Worm (Caenorhabditis elegans): ENCODE data around the gene srh-199.

Gene srh-199

ce11 chrV:1734569-1734968, 16.8 kb downstream of the srh-199 start, which contains the start of gene str-160:
TSS of gene str-160 (plus strand) at chrV:1734869.
- TF ChIP-seq nhr-12 (tag; optimal IDR thresholded peaks at IDR 0.05) (no peak), sem-2 (GFP tag; optimal IDR thresholded peaks at IDR 0.05) (no peak), unc-120 (tag; optimal IDR thresholded peaks at IDR 0.05; ENCODE audit: poor library complexity, severe bottlenecking) (no peak)

- no peak for TF ChIP-seq mab-5 (tag; optimal IDR thresholded peaks at IDR 0.05)
- no peak for TF ChIP-seq nhr-76 (tag; optimal IDR thresholded peaks at IDR 0.05)
- no peak for TF ChIP-seq lin-13 (tag; optimal IDR thresholded peaks at IDR 0.05)
- TF ChIP-seq zip-8 (tag; optimal IDR thresholded peaks at IDR 0.05) = no peak
- no peak for TF ChIP-seq nhr-237 (tag; optimal IDR thresholded peaks at IDR 0.05)
- no peak for TF ChIP-seq sptf-1 (tag; optimal IDR thresholded peaks at IDR 0.05)
- TF ChIP-seq unc-120 (tag; optimal IDR thresholded peaks at IDR 0.05; ENCODE audit: poor library complexity, severe bottlenecking) = no peak
- no peak for TF ChIP-seq cnd-1 (tag; optimal IDR thresholded peaks at IDR 0.05)
- TF ChIP-seq bed-3 (GFP tag; optimal IDR thresholded peaks at IDR 0.05) = no peak
- TF ChIP-seq elt-3 (tag; optimal IDR thresholded peaks at IDR 0.05) = no peak
- TF ChIP-seq mls-2 (tag; optimal IDR thresholded peaks at IDR 0.05) = no peak
- TF ChIP-seq ceh-39 (tag; optimal IDR thresholded peaks at IDR 0.05) = no peak
- no peak for TF ChIP-seq nhr-12 (tag; optimal IDR thresholded peaks at IDR 0.05)
These were observed 19.4 kb downstream of the srh-199 start, which contains the start of gene gst-21 for ce11 chrV:1731918-1732317. TSS of gene gst-21 (minus strand) at chrV:1732018.

ce11 chrV:1725353-1725752, 26.0 kb downstream of the srh-199 start, which contains the start of gene sri-27:
TSS of gene sri-27 (plus strand) at chrV:1725653.
- TF ChIP-seq nhr-2 (tag; optimal IDR thresholded peaks at IDR 0.05) = no peak
- no peak for TF ChIP-seq ztf-11 (tag; optimal IDR thresholded peaks at IDR 0.05)
- TF ChIP-seq lin-13 (tag; optimal IDR thresholded peaks at IDR 0.05) = no peak
- no peak for TF ChIP-seq ham-2 (GFP tag; optimal IDR thresholded peaks at IDR 0.05)
- no peak for TF ChIP-seq nhr-237 (tag; optimal IDR thresholded peaks at IDR 0.05)
- TF ChIP-seq elt-1 (tag; optimal IDR thresholded peaks at IDR 0.05; ENCODE audit: borderline replicate concordance, insufficient read depth) = no peak
- TF ChIP-seq bed-3 (GFP tag; optimal IDR thresholded peaks at IDR 0.05) = no peak
- no peak for TF ChIP-seq unc-62 (GFP tag; optimal IDR thresholded peaks at IDR 0.05)
- TF ChIP-seq mab-5 (tag; optimal IDR thresholded peaks at IDR 0.05) = no peak
- TF ChIP-seq ceh-43 (GFP tag; optimal IDR thresholded peaks at IDR 0.05) = no peak
- TF ChIP-seq nhr-12 (tag; optimal IDR thresholded peaks at IDR 0.05) = no peak
- TF ChIP-seq sem-2 (GFP tag; optimal IDR thresholded peaks at IDR 0.05) = no peak
- TF ChIP-seq mep-1 (tag; optimal IDR thresholded peaks at IDR 0.05) = no peak
- no peak for TF ChIP-seq pha-4 (tag; optimal IDR thresholded peaks at IDR 0.05)
- TF ChIP-seq mls-2 (tag; optimal IDR thresholded peaks at IDR 0.05) = no peak
- TF ChIP-seq lin-32 (GFP tag; optimal IDR thresholded peaks at IDR 0.05) = no peak
- TF ChIP-seq flh-1 (GFP tag; optimal IDR thresholded peaks at IDR 0.05) = no peak
- no peak for TF ChIP-seq tbx-8 (GFP tag; optimal IDR thresholded peaks at IDR 0.05)

ce11 chrV:1721966-1722365, 29.4 kb downstream of the srh-199 start, which contains the start of gene srw-101:
TSS of gene srw-101 (plus strand) at chrV:1722266.
- TF ChIP-seq sem-2 (GFP tag; optimal IDR thresholded peaks at IDR 0.05) (no peak), sptf-1 (tag; optimal IDR thresholded peaks at IDR 0.05) (no peak), drap-1 (GFP tag; optimal IDR thresholded peaks at IDR 0.05) (no peak), ceh-39 (tag; optimal IDR thresholded peaks at IDR 0.05) (no peak), mep-1 (tag; optimal IDR thresholded peaks at IDR 0.05) (no peak)

ce11 chrV:1719927-1720326, 31.4 kb downstream of the srh-199 start, which contains the start of gene srw-102:
TSS of gene srw-102 (plus strand) at chrV:1720227.
- no peak for TF ChIP-seq pha-4 (tag; optimal IDR thresholded peaks at IDR 0.05)
- TF ChIP-seq nhr-12 (tag; optimal IDR thresholded peaks at IDR 0.05) = no peak
- no peak for TF ChIP-seq mab-5 (tag; optimal IDR thresholded peaks at IDR 0.05)
- no peak for TF ChIP-seq ceh-39 (tag; optimal IDR thresholded peaks at IDR 0.05)
- TF ChIP-seq snpc-4 (tag; optimal IDR thresholded peaks at IDR 0.05) = no peak
- TF ChIP-seq hlh-1 (tag; optimal IDR thresholded peaks at IDR 0.05) = no peak
- TF ChIP-seq unc-39 (tag; optimal IDR thresholded peaks at IDR 0.05) = no peak
- TF ChIP-seq lsy-2 (tag; optimal IDR thresholded peaks at IDR 0.05) = no peak
- no peak for TF ChIP-seq elt-3 (tag; optimal IDR thresholded peaks at IDR 0.05)
- TF ChIP-seq nhr-76 (tag; optimal IDR thresholded peaks at IDR 0.05) = no peak
- TF ChIP-seq mls-2 (tag; optimal IDR thresholded peaks at IDR 0.05) = no peak
- TF ChIP-seq ceh-43 (GFP tag; optimal IDR thresholded peaks at IDR 0.05) = no peak
- no peak for TF ChIP-seq cnd-1 (tag; optimal IDR thresholded peaks at IDR 0.05)
- TF ChIP-seq lin-13 (tag; optimal IDR thresholded peaks at IDR 0.05) = no peak
- no peak for TF ChIP-seq nhr-2 (tag; optimal IDR thresholded peaks at IDR 0.05)
- TF ChIP-seq elt-1 (tag; optimal IDR thresholded peaks at IDR 0.05; ENCODE audit: borderline replicate concordance, insufficient read depth) = no peak
- no peak for TF ChIP-seq tbx-8 (GFP tag; optimal IDR thresholded peaks at IDR 0.05)
- TF ChIP-seq drap-1 (GFP tag; optimal IDR thresholded peaks at IDR 0.05) = no peak
- TF ChIP-seq ham-2 (GFP tag; optimal IDR thresholded peaks at IDR 0.05) = no peak

Data from whole organism, mixed stage, embryonic.